Fruit fly (Drosophila melanogaster) whole organism, embryonic: ENCODE results near the gene CG7519.

Source experiments
- ATbp ChIP-seq: fragments of 200-800 bp; sonication (Bioruptor generic); optimal IDR thresholded peaks from 2 replicates; lab custom pipeline; 2017; ENCODE audit warnings: missing biosample characterization, mild to moderate bottlenecking, missing genetic modification characterization, missing genetic modification reagents
- Atf6 ChIP-seq: fragments of 200-800 bp; sonication (Bioruptor generic); IDR thresholded peaks from 2 replicates; pipeline ENCODE4 v1.3.6; 2022; ENCODE audit warnings: missing biosample characterization, missing genetic modification characterization
- CG10147 ChIP-seq: fragments of 200-800 bp; sonication (Bioruptor generic); optimal IDR thresholded peaks from 2 replicates; lab custom pipeline; 2019; ENCODE audit warnings: missing biosample characterization, mild to moderate bottlenecking, missing genetic modification characterization, moderate library complexity
- CG10654 ChIP-seq: fragments of 200-800 bp; sonication (Bioruptor generic); optimal IDR thresholded peaks from 2 replicates; lab custom pipeline; 2016; ENCODE audit warnings: missing biosample characterization, missing genetic modification characterization
- CG11085 ChIP-seq: fragments of 200-800 bp; sonication (Bioruptor generic); IDR thresholded peaks from 2 replicates; pipeline ENCODE4 v1.3.6; 2022; ENCODE audit warnings: missing biosample characterization, missing genetic modification characterization
- CG11696 ChIP-seq: fragments of 200-800 bp; sonication (Bioruptor generic); IDR thresholded peaks from 2 replicates; pipeline ENCODE4 v1.3.6; 2022; ENCODE audit warnings: missing biosample characterization, missing genetic modification characterization
- CG12942 ChIP-seq: fragments of 200-800 bp; sonication (Bioruptor generic); optimal IDR thresholded peaks from 3 replicates; lab custom pipeline; 2016; ENCODE audit warnings: missing biosample characterization, missing genetic modification characterization
- CG15696 ChIP-seq: fragments of 200-800 bp; sonication (Bioruptor generic); optimal IDR thresholded peaks from 2 replicates; lab custom pipeline; 2019; ENCODE audit warnings: missing biosample characterization, mild to moderate bottlenecking, missing genetic modification characterization, moderate library complexity
- CG17912 ChIP-seq: fragments of 200-800 bp; sonication (Bioruptor generic); optimal IDR thresholded peaks from 2 replicates; lab custom pipeline; 2018; ENCODE audit warnings: missing biosample characterization, mild to moderate bottlenecking, missing genetic modification characterization
- CG18599 ChIP-seq: fragments of 200-800 bp; sonication (Bioruptor generic); optimal IDR thresholded peaks from 3 replicates; lab custom pipeline; 2017; ENCODE audit warnings: missing biosample characterization, missing genetic modification characterization, mild to moderate bottlenecking, moderate library complexity, missing genetic modification reagents
- CG18619 ChIP-seq: fragments of 200-800 bp; sonication (Bioruptor generic); optimal IDR thresholded peaks from 3 replicates; lab custom pipeline; 2017; ENCODE audit warnings: missing biosample characterization, mild to moderate bottlenecking, missing genetic modification characterization
- CG3065 ChIP-seq: fragments of 200-800 bp; sonication (Bioruptor generic); optimal IDR thresholded peaks from 2 replicates; lab custom pipeline; 2016; ENCODE audit warnings: missing biosample characterization, missing genetic modification characterization
- CG31365 ChIP-seq: fragments of 200-800 bp; sonication (Bioruptor generic); optimal IDR thresholded peaks from 2 replicates; lab custom pipeline; 2018; ENCODE audit warnings: missing biosample characterization, mild to moderate bottlenecking, missing genetic modification characterization
- CG3163 ChIP-seq: fragments of 200-800 bp; sonication (Bioruptor generic); optimal IDR thresholded peaks from 3 replicates; lab custom pipeline; 2016; ENCODE audit warnings: missing biosample characterization, missing genetic modification characterization
- CG33213 ChIP-seq: fragments of 200-800 bp; sonication (Bioruptor generic); optimal IDR thresholded peaks from 3 replicates; lab custom pipeline; 2016; ENCODE audit warnings: missing biosample characterization, missing genetic modification characterization
- CG33557 ChIP-seq: fragments of 200-800 bp; sonication (Bioruptor generic); optimal IDR thresholded peaks from 2 replicates; lab custom pipeline; 2019; ENCODE audit warnings: missing biosample characterization, mild to moderate bottlenecking, missing genetic modification characterization, moderate library complexity
- CG3726 ChIP-seq: fragments of 200-800 bp; sonication (Bioruptor generic); IDR thresholded peaks from 3 replicates; pipeline ENCODE4, ENCODE4 v1.3.6; 2022; ENCODE audit warnings: missing biosample characterization, missing genetic modification characterization
- CG4707 ChIP-seq: fragments of 200-800 bp; sonication (Bioruptor generic); optimal IDR thresholded peaks from 2 replicates; lab custom pipeline; 2018; ENCODE audit warnings: missing biosample characterization, mild to moderate bottlenecking, missing genetic modification characterization, moderate library complexity
- CG6175 ChIP-seq: fragments of 200-800 bp; sonication (Bioruptor generic); IDR thresholded peaks from 3 replicates; pipeline ENCODE4 v1.3.6; 2022; ENCODE audit warnings: missing biosample characterization, missing genetic modification characterization
- CG7271 ChIP-seq: fragments of 200-800 bp; sonication (Bioruptor generic); optimal IDR thresholded peaks from 2 replicates; lab custom pipeline; 2018; ENCODE audit warnings: missing biosample characterization, mild to moderate bottlenecking, missing genetic modification characterization, moderate library complexity
- CG7372 ChIP-seq: fragments of 200-800 bp; sonication (Bioruptor generic); IDR thresholded peaks from 2 replicates; pipeline ENCODE4 v1.3.6; 2022; ENCODE audit warnings: missing biosample characterization, missing genetic modification characterization
- CG9215 ChIP-seq: fragments of 200-800 bp; sonication (Bioruptor generic); IDR thresholded peaks from 2 replicates; pipeline ENCODE4 v1.3.6; 2022; ENCODE audit warnings: missing biosample characterization, missing genetic modification characterization
- CG9727 ChIP-seq: fragments of 200-800 bp; sonication (Bioruptor generic); optimal IDR thresholded peaks from 3 replicates; lab custom pipeline; 2017; ENCODE audit warnings: missing biosample characterization, mild to moderate bottlenecking, missing genetic modification characterization
- CkIIα-i1 ChIP-seq: fragments of 200-800 bp; sonication (Bioruptor generic); IDR thresholded peaks from 2 replicates; pipeline ENCODE4 v1.3.6; 2022; ENCODE audit warnings: missing biosample characterization, missing genetic modification characterization
- Eip74EF ChIP-seq, 2 experiments: fragments of 200-800 bp in 1 of 2; fragments of >200 bp in 1 of 2; sonication (Bioruptor generic) in 1 of 2; optimal IDR thresholded peaks; 2 replicates each; lab custom pipeline; 2017 to 2019; ENCODE audit warnings: missing biosample characterization in 2 of 2, missing genetic modification characterization in 2 of 2, mild to moderate bottlenecking in 1 of 2, moderate library complexity in 1 of 2
- Fer2 ChIP-seq: fragments of 200-800 bp; sonication (Bioruptor generic); optimal IDR thresholded peaks from 2 replicates; lab custom pipeline; 2018; ENCODE audit warnings: missing biosample characterization, mild to moderate bottlenecking, missing genetic modification characterization, moderate library complexity
- HLH4C ChIP-seq: fragments of 200-800 bp; sonication (Bioruptor generic); IDR thresholded peaks from 3 replicates; pipeline ENCODE4 v1.3.6; 2022; ENCODE audit warnings: missing biosample characterization, missing genetic modification characterization; ENCODE audit not compliant: partially characterized antibody
- Hand ChIP-seq: fragments of 200-800 bp; sonication (Bioruptor generic); optimal IDR thresholded peaks from 2 replicates; lab custom pipeline; 2017; ENCODE audit warnings: mild to moderate bottlenecking, missing biosample characterization, missing genetic modification reagents, missing genetic modification characterization
- Hmr ChIP-seq: fragments of 200-800 bp; sonication (Bioruptor generic); optimal IDR thresholded peaks from 3 replicates; lab custom pipeline; 2017; ENCODE audit warnings: mild to moderate bottlenecking, missing biosample characterization, missing genetic modification reagents, missing genetic modification characterization
- NfI ChIP-seq: fragments of 200-800 bp; sonication (Bioruptor generic); optimal IDR thresholded peaks from 3 replicates; lab custom pipeline; 2018; ENCODE audit warnings: missing biosample characterization, mild to moderate bottlenecking, missing genetic modification characterization, moderate library complexity
- Ravus ChIP-seq: fragments of 200-800 bp; sonication (Bioruptor generic); IDR thresholded peaks from 2 replicates; pipeline ENCODE4 v1.3.6; 2022; ENCODE audit warnings: missing biosample characterization, missing genetic modification characterization
- Vsx1 ChIP-seq: fragments of 200-800 bp; sonication (Bioruptor generic); optimal IDR thresholded peaks from 2 replicates; lab custom pipeline; 2017; ENCODE audit warnings: missing biosample characterization, mild to moderate bottlenecking, missing genetic modification characterization, missing genetic modification reagents
- ab ChIP-seq: fragments of 200-800 bp; sonication (Bioruptor generic); optimal IDR thresholded peaks from 2 replicates; lab custom pipeline; 2016; ENCODE audit warnings: missing biosample characterization, missing genetic modification characterization
- al ChIP-seq: fragments of 200-800 bp; sonication (Bioruptor generic); IDR thresholded peaks from 2 replicates; pipeline ENCODE4 v1.3.6; 2022; ENCODE audit warnings: missing biosample characterization, missing genetic modification characterization
- ato ChIP-seq: fragments of 200-800 bp; sonication (Bioruptor generic); IDR thresholded peaks from 2 replicates; pipeline ENCODE4 v1.3.6; 2022; ENCODE audit warnings: missing biosample characterization, missing genetic modification characterization; ENCODE audit not compliant: partially characterized antibody
- cas ChIP-seq: fragments of 200-800 bp; sonication (Bioruptor generic); IDR thresholded peaks from 2 replicates; pipeline ENCODE4 v1.3.6; 2022; ENCODE audit warnings: missing biosample characterization, missing genetic modification characterization
- danr ChIP-seq: fragments of 200-800 bp; sonication (Bioruptor generic); IDR thresholded peaks from 2 replicates; pipeline ENCODE4 v1.3.6; 2022; ENCODE audit warnings: missing biosample characterization, missing genetic modification characterization
- dati ChIP-seq: fragments of 200-800 bp; sonication (Bioruptor generic); IDR thresholded peaks from 2 replicates; pipeline ENCODE4 v1.3.6; 2022; ENCODE audit warnings: missing biosample characterization, missing genetic modification characterization
- disco-r ChIP-seq: fragments of 200-800 bp; sonication (Bioruptor generic); optimal IDR thresholded peaks from 2 replicates; lab custom pipeline; 2016; ENCODE audit warnings: missing biosample characterization, missing genetic modification characterization
- esg ChIP-seq: fragments of 200-800 bp; sonication (Bioruptor generic); conservative IDR thresholded peaks from 2 replicates; pipeline ENCODE4 v1.3.6; 2022; ENCODE audit warnings: missing biosample characterization, missing genetic modification characterization
- gro ChIP-seq: fragments of 200-800 bp; sonication (Bioruptor generic); optimal IDR thresholded peaks from 2 replicates; lab custom pipeline; 2016; ENCODE audit warnings: missing biosample characterization, missing genetic modification characterization
- lbe ChIP-seq: fragments of 200-800 bp; sonication (Bioruptor generic); optimal IDR thresholded peaks from 2 replicates; lab custom pipeline; 2016; ENCODE audit warnings: missing biosample characterization, mild to moderate bottlenecking, missing genetic modification characterization
- luna ChIP-seq: fragments of 200-800 bp; sonication (Bioruptor generic); optimal IDR thresholded peaks from 2 replicates; lab custom pipeline; 2016; ENCODE audit warnings: missing biosample characterization, missing genetic modification characterization
- ro ChIP-seq: fragments of 200-800 bp; sonication (Bioruptor generic); IDR thresholded peaks from 2 replicates; pipeline ENCODE4 v1.3.6; 2022; ENCODE audit warnings: missing biosample characterization, missing genetic modification characterization
- scrt ChIP-seq: fragments of 200-800 bp; sonication (Bioruptor generic); optimal IDR thresholded peaks from 2 replicates; lab custom pipeline; 2018; ENCODE audit warnings: missing biosample characterization, mild to moderate bottlenecking, missing genetic modification characterization, moderate library complexity
- tgo ChIP-seq: fragments of 200-800 bp; sonication (Bioruptor generic); IDR thresholded peaks from 3 replicates; pipeline ENCODE4 v1.3.6; 2022; ENCODE audit warnings: missing biosample characterization, missing genetic modification characterization
- twi ChIP-seq: fragments of 200-800 bp; optimal IDR thresholded peaks from 2 replicates; lab custom pipeline; 2019; ENCODE audit warnings: missing biosample characterization, mild to moderate bottlenecking, missing genetic modification characterization, moderate library complexity
- wor ChIP-seq: fragments of 200-800 bp; sonication (Bioruptor generic); IDR thresholded peaks from 2 replicates; pipeline ENCODE4 v1.3.6; 2022; ENCODE audit warnings: missing biosample characterization, missing genetic modification characterization

Gene CG7519

DNA sequence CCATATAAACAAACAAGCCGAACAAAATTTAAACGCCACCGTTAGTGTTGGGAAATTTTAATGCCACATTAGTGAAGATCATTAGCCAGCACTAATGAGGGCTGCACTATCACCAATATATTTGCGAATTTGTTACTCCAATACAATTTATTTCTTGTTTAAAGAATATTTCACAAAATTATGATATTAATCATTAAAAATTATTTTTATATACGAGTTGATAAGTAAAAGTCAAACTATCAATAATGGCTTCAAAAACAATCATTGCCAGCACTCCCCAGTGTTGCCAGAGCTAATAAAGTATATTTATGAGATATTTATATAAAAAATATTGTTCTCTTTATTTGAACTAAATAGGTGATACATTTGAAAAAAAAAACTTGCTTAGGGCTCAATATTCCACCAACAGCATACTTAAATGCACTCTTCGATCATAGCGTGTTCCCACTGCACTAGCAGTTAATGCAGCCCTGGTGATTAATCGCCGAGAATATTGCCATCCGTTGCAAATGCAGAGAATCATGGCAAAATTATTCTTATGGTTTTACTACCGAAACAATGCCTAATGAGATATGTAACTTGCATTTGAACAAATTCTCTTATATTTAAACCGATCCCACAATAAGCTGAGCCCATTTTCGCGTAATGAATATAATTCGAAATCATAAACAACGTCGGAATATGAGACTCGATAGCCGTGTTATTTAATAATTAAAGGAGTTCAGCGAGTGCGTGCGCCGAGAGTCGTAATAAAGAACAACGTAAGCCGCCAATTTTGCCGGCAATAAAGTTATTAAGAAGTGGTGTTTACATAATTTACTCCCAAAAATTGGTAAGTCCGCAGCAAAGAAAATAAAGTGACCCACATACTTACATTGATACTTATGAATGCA lies 23.2 kb downstream of the CG7519 start, which contains the start of the genes SAK and Cdk12 (continued):
- TF ChIP-seq al (GFP tag; lab: Robert Waterston, UW) (peak; percentile 75), gro (GFP tag; lab: Kevin White, UChicago) (no peak), tgo (peak; percentile 77), CG11696 (no peak; the same call in 1 of the 2 replicates), Ravus (GFP tag; lab: Robert Waterston, UW) (peak; percentile 47), ATbp (GFP tag; lab: Kevin White, UChicago) (peak; percentile 40), CG17912 (GFP tag; lab: Kevin White, UChicago) (peak; percentile 44), CG11085 (GFP tag; lab: Robert Waterston, UW) (peak; percentile 81), CG10654 (GFP tag; lab: Kevin White, UChicago) (peak; percentile 64), CG3065 (GFP tag; lab: Kevin White, UChicago) (peak; percentile 58), CG9727 (GFP tag; lab: Kevin White, UChicago) (peak; percentile 90), Atf6 (GFP tag; lab: Robert Waterston, UW) (peak; percentile 84), Hmr (GFP tag; lab: Kevin White, UChicago) (peak; percentile 88), CG33213 (no peak), twi (peak; percentile 71), HLH4C (no peak), CG7372 (GFP tag; lab: Robert Waterston, UW) (peak; percentile 74), CG10147 (GFP tag; lab: Kevin White, UChicago) (peak; percentile 82), CG3163 (GFP tag; lab: Kevin White, UChicago) (peak; percentile 23), danr (GFP tag; lab: Robert Waterston, UW) (peak; percentile 77), CG15696 (tag; lab: Kevin White, UChicago) (peak; percentile 85), CG6175 (GFP tag; lab: Robert Waterston, UW) (peak; percentile 53), lbe (GFP tag; lab: Kevin White, UChicago) (peak; percentile 65), CG33557 (GFP tag; lab: Kevin White, UChicago) (peak; percentile 85), CG9215 (GFP tag; lab: Robert Waterston, UW) (peak; percentile 97), Fer2 (tag; lab: Kevin White, UChicago) (peak; percentile 73), CG12942 (GFP tag; lab: Kevin White, UChicago) (peak; percentile 76), NfI (peak; percentile 80), CG31365 (peak; percentile 22), dati (GFP tag; lab: Robert Waterston, UW) (peak; percentile 45; the same call in 1 of the 2 replicates), CkIIα-i1 (GFP tag; lab: Robert Waterston, UW) (no peak), CG18599 (GFP tag; lab: Kevin White, UChicago) (peak; percentile 89), disco-r (peak; percentile 29), CG3726 (peak; percentile 73; the same call in 2 of the 3 replicates), luna (GFP tag; lab: Kevin White, UChicago) (no peak), ro (peak; percentile 61; the same call in 1 of the 2 replicates), CG4707 (GFP tag; lab: Kevin White, UChicago) (no peak), Vsx1 (peak; percentile 82), esg (peak; percentile 75), CG18619 (GFP tag; lab: Kevin White, UChicago) (peak; percentile 87), ab (peak; percentile 74), cas (GFP tag; lab: Robert Waterston, UW) (no peak; the same call in 1 of the 2 replicates), Eip74EF (GFP tag; optimal IDR thresholded peaks at IDR 0.05; lab: Kevin White, UChicago) (peak in 1 of 2 experiments; percentile 66), wor (GFP tag; lab: Robert Waterston, UW) (peak; percentile 67), ato (GFP tag; lab: Robert Waterston, UW) (no peak), CG7271 (tag; lab: Kevin White, UChicago) (peak; percentile 57), scrt (peak; percentile 71), Hand (GFP tag; lab: Kevin White, UChicago) (peak; percentile 36)
